Worm (Caenorhabditis elegans) whole organism, L4/young adult: Measurements from ENCODE around the gene fbxb-104.

Source experiments
- W03F9.2 ChIP-seq: fragments of 150-350 bp; optimal IDR thresholded peaks from 2 replicates; lab custom pipeline; 2014; ENCODE audit warnings: missing biosample characterization, missing genetic modification characterization
- dao-5 ChIP-seq: sonication (generic microtip); optimal IDR thresholded peaks from 2 replicates; lab custom pipeline; 2016; ENCODE audit warnings: missing genotype, missing genetic modification characterization, moderate library complexity, missing compliant biosample characterization
- him-1 ChIP-seq: sonication (generic microtip); optimal IDR thresholded peaks from 2 replicates; lab custom pipeline; 2016; ENCODE audit warnings: missing genotype, missing genetic modification reagents, missing genetic modification characterization, missing compliant biosample characterization

DNA sequence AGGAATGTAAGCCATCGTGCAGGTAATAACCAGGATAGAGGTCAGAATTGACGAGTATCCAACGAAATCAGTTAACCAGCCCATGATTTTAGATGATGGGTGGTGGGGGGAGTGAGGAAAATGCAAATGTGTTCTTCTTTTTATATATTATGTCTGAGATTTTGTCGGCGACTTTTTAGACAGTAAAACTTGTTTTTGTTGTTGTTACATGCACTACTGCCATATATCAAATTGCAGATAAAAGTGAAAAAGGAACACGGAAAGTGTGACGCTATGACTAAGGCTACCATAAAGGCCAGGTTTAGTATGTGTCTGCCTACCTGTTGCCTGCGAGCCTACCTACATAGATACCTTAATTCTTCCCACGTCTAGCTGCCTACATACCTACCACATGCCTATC lies 47.0 kb upstream of the fbxb-104 start, which contains the start of gene col-72:
- TF ChIP-seq him-1 (tag; lab: Kevin White, UChicago) (no peak), dao-5 (tag; lab: Kevin White, UChicago) (no peak), W03F9.2 (no peak)
